Worm (Caenorhabditis elegans) whole organism, L2 larva: ENCODE data around the gene clp-2.

Source experiments
- C34F6.9 ChIP-seq: fragments of 150-350 bp; optimal IDR thresholded peaks from 2 replicates; lab custom pipeline; 2014; ENCODE audit warnings: missing biosample characterization, missing genetic modification characterization
- F13H6.1 ChIP-seq: sonication (generic microtip); optimal IDR thresholded peaks from 2 replicates; lab custom pipeline; 2016; ENCODE audit warnings: missing genetic modification characterization, missing compliant biosample characterization
- ZK546.5 ChIP-seq: sonication (generic microtip); optimal IDR thresholded peaks from 2 replicates; lab custom pipeline; 2017; ENCODE audit warnings: missing biosample characterization, missing genetic modification characterization
- alr-1 ChIP-seq: fragments of 150-350 bp; optimal IDR thresholded peaks from 2 replicates; lab custom pipeline; 2014; ENCODE audit warnings: missing biosample characterization, missing genetic modification characterization
- ama-1 ChIP-seq: fragments of 150-350 bp; optimal IDR thresholded peaks from 2 replicates; lab custom pipeline; 2018; ENCODE audit warnings: inconsistent platforms
- crh-2 ChIP-seq: sonication (generic microtip); optimal IDR thresholded peaks from 2 replicates; lab custom pipeline; 2017; ENCODE audit warnings: missing biosample characterization, missing genetic modification characterization
- dmd-4 ChIP-seq: sonication (generic microtip); optimal IDR thresholded peaks from 2 replicates; lab custom pipeline; 2017; ENCODE audit warnings: missing biosample characterization, missing genetic modification characterization
- elt-1 ChIP-seq: fragments of 150-350 bp; optimal IDR thresholded peaks from 2 replicates; lab custom pipeline; 2014; ENCODE audit warnings: missing biosample characterization, missing genetic modification characterization
- elt-3 ChIP-seq: sonication (generic microtip); optimal IDR thresholded peaks from 2 replicates; lab custom pipeline; 2017; ENCODE audit warnings: missing biosample characterization, missing genetic modification characterization
- gmeb-1 ChIP-seq: fragments of 150-350 bp; optimal IDR thresholded peaks from 2 replicates; lab custom pipeline; 2014; ENCODE audit warnings: missing biosample characterization, missing genetic modification characterization
- lin-11 ChIP-seq: fragments of 150-350 bp; sonication (generic microtip); optimal IDR thresholded peaks from 2 replicates; lab custom pipeline; 2014; ENCODE audit warnings: missing biosample characterization, missing genetic modification characterization, inconsistent platforms, mixed read lengths
- lin-39 ChIP-seq: fragments of 150-350 bp; optimal IDR thresholded peaks from 2 replicates; lab custom pipeline; 2014; ENCODE audit warnings: missing biosample characterization, missing genetic modification reagents, missing genetic modification characterization
- lsy-2 ChIP-seq, 2 experiments: fragments of 150-350 bp in 1 of 2; sonication (generic microtip) in 1 of 2; optimal IDR thresholded peaks; 2 replicates each; lab custom pipeline; 2014 to 2017; ENCODE audit warnings: missing biosample characterization in 2 of 2, missing genetic modification characterization in 2 of 2
- mab-5 ChIP-seq: fragments of 150-350 bp; optimal IDR thresholded peaks from 2 replicates; lab custom pipeline; 2014; ENCODE audit warnings: missing biosample characterization, missing genetic modification characterization
- mbf-1 ChIP-seq: sonication (generic microtip); optimal IDR thresholded peaks from 2 replicates; lab custom pipeline; 2017; ENCODE audit warnings: missing biosample characterization, missing genetic modification characterization
- mdl-1 ChIP-seq, 2 experiments: fragments of 150-350 bp in 1 of 2; sonication (generic microtip) in 1 of 2; optimal IDR thresholded peaks; 2 replicates each; lab custom pipeline; 2017; ENCODE audit warnings: missing biosample characterization in 2 of 2, missing genetic modification characterization in 2 of 2
- nhr-10 ChIP-seq: sonication (generic microtip); optimal IDR thresholded peaks from 2 replicates; lab custom pipeline; 2017; ENCODE audit warnings: missing biosample characterization, missing genetic modification characterization
- nhr-11 ChIP-seq: fragments of 150-350 bp; optimal IDR thresholded peaks from 2 replicates; lab custom pipeline; 2014; ENCODE audit warnings: missing biosample characterization, missing genetic modification characterization
- nhr-12 ChIP-seq: fragments of 150-350 bp; optimal IDR thresholded peaks from 2 replicates; lab custom pipeline; 2014; ENCODE audit warnings: missing biosample characterization, missing genetic modification characterization
- nhr-129 ChIP-seq: fragments of 150-350 bp; optimal IDR thresholded peaks from 2 replicates; lab custom pipeline; 2014; ENCODE audit warnings: missing biosample characterization, missing genetic modification characterization
- nhr-21 ChIP-seq: fragments of 150-350 bp; optimal IDR thresholded peaks from 2 replicates; lab custom pipeline; 2014; ENCODE audit warnings: missing biosample characterization, missing genetic modification characterization
- nhr-23 ChIP-seq: fragments of 150-350 bp; optimal IDR thresholded peaks from 2 replicates; lab custom pipeline; 2014; ENCODE audit warnings: missing biosample characterization, missing genetic modification reagents, missing genetic modification characterization
- nhr-237 ChIP-seq: fragments of 150-350 bp; optimal IDR thresholded peaks from 2 replicates; lab custom pipeline; 2014; ENCODE audit warnings: missing biosample characterization, missing genetic modification characterization
- nhr-25 ChIP-seq: fragments of 150-350 bp; sonication (generic microtip); optimal IDR thresholded peaks from 3 replicates; lab custom pipeline; 2014; ENCODE audit warnings: missing biosample characterization, missing genetic modification characterization
- nhr-6 ChIP-seq: fragments of 150-350 bp; optimal IDR thresholded peaks from 2 replicates; lab custom pipeline; 2014; ENCODE audit warnings: missing biosample characterization, missing genetic modification characterization
- nhr-77 ChIP-seq: fragments of 150-350 bp; optimal IDR thresholded peaks from 2 replicates; lab custom pipeline; 2014; ENCODE audit warnings: missing biosample characterization, missing genetic modification characterization
- peb-1 ChIP-seq: fragments of 150-350 bp; optimal IDR thresholded peaks from 2 replicates; lab custom pipeline; 2014; ENCODE audit warnings: missing biosample characterization, missing genetic modification characterization
- skn-1 ChIP-seq: sonication (generic microtip); optimal IDR thresholded peaks from 2 replicates; lab custom pipeline; 2017; ENCODE audit warnings: missing biosample characterization, missing genetic modification characterization
- sma-9 ChIP-seq, 2 experiments: fragments of 150-350 bp in 1 of 2; sonication (generic microtip) in 1 of 2; optimal IDR thresholded peaks; 2 replicates each; lab custom pipeline; 2014 to 2016; ENCODE audit warnings: missing genetic modification characterization in 2 of 2, mild to moderate bottlenecking in 1 of 2, missing biosample characterization in 1 of 2, missing compliant biosample characterization in 1 of 2, missing genetic modification reagents in 1 of 2, moderate library complexity in 1 of 2
- unc-39 ChIP-seq: fragments of 150-350 bp; optimal IDR thresholded peaks from 2 replicates; lab custom pipeline; 2014; ENCODE audit warnings: missing biosample characterization, missing genetic modification characterization
- unc-55 ChIP-seq: fragments of 150-350 bp; sonication (generic microtip); optimal IDR thresholded peaks from 3 replicates; lab custom pipeline; 2014; ENCODE audit warnings: missing biosample characterization, missing genetic modification reagents, missing genetic modification characterization
- zag-1 ChIP-seq: fragments of 150-350 bp; optimal IDR thresholded peaks from 2 replicates; lab custom pipeline; 2014; ENCODE audit warnings: missing biosample characterization, missing genetic modification characterization
- ztf-1 ChIP-seq: fragments of 200-800 bp; sonication (Bioruptor generic); conservative IDR thresholded peaks from 2 replicates; pipeline ENCODE4 v1.3.6; 2022; ENCODE audit warnings: missing genetic modification characterization, missing compliant biosample characterization
- ztf-11 ChIP-seq: sonication (generic microtip); optimal IDR thresholded peaks from 2 replicates; lab custom pipeline; 2017; ENCODE audit warnings: missing biosample characterization, missing genetic modification characterization
- ztf-4 ChIP-seq: fragments of 150-350 bp; optimal IDR thresholded peaks from 2 replicates; lab custom pipeline; 2014; ENCODE audit warnings: missing biosample characterization, missing genetic modification characterization

clp-2 gene

DNA sequence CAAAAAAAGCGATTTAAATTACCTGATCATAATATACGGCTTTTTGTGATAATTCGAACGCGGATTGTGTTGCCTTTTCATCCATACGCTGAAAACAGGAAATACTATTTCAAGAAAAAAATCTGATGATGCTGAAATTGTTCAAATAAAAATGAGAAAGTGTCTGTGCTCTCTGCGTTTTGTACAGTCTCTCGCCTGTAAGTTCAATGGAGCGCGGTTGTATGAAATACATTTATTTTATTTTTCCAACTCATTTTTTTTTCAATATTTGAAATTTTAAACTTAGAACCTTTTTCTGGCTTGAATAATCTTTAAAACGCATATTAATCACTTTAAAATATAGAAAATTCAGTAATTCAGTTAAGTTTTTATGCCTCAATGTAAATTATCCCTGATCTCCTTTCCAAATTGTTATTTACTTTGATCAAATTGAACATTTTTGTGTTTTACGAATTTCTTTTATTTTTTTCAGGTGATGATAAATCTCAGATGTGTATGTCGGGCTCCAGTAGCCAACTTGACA lies at the start of gene clp-2, which contains the start of gene mrpl-16:
clp-2 (minus strand) TSS at position 94 of the 523 bp plus-strand sequence.
mrpl-16 (plus strand) TSS at position 473 of the 523 bp plus-strand sequence.
- TF ChIP-seq nhr-21 (tag; lab: Kevin White, UChicago): no peak
- no peak for TF ChIP-seq nhr-25 (tag; lab: Kevin White, UChicago)
- TF ChIP-seq F13H6.1 (tag; lab: Kevin White, UChicago): no peak
- peak; percentile 59 for TF ChIP-seq unc-55 (GFP tag; lab: Kevin White, UChicago)
- peak; percentile 12 for TF ChIP-seq crh-2 (tag; lab: Kevin White, UChicago)
- TF ChIP-seq lsy-2 (tag; optimal IDR thresholded peaks at IDR 0.05; lab: Kevin White, UChicago): peak in 1 of 2 experiments; percentile 59
- TF ChIP-seq C34F6.9: peak; percentile 58

DNA sequence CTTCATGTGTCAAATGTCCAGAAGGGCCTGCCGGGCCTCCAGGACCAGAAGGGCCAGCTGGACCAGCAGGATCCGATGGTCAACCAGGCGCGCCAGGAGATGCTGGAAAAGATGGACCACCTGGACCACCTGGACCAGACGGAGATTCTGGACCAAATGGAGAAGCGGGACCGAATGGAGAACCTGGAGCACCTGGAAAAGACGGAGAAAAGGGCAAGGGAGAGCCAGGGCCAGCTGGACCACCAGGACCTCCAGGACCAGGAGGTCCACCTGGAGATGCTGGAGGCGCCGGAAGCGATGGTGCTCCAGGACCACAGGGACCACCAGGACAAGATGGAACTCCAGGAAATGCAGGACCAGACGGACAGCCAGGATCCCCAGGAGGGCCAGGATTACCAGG lies 44.8 kb upstream of the clp-2 start:
- TF ChIP-seq ztf-4 (tag; lab: Kevin White, UChicago) (no peak), lin-11 (tag; lab: Kevin White, UChicago) (no peak), ama-1 (lab: Kevin White, UChicago) (no peak), unc-39 (tag; lab: Kevin White, UChicago) (no peak), elt-1 (tag; lab: Kevin White, UChicago) (no peak), mab-5 (tag; lab: Kevin White, UChicago) (no peak), nhr-11 (tag; lab: Kevin White, UChicago) (no peak), nhr-77 (tag; lab: Kevin White, UChicago) (no peak), sma-9 (GFP tag; optimal IDR thresholded peaks at IDR 0.05; lab: Kevin White, UChicago) (no peak), sma-9 (tag; optimal IDR thresholded peaks at IDR 0.05; lab: Kevin White, UChicago) (no peak), dmd-4 (tag; lab: Kevin White, UChicago) (no peak), nhr-237 (no peak), F13H6.1 (tag; lab: Kevin White, UChicago) (no peak), mdl-1 (tag; optimal IDR thresholded peaks at IDR 0.05; lab: Kevin White, UChicago) (no peak), nhr-10 (no peak), skn-1 (tag; lab: Kevin White, UChicago) (no peak)

DNA sequence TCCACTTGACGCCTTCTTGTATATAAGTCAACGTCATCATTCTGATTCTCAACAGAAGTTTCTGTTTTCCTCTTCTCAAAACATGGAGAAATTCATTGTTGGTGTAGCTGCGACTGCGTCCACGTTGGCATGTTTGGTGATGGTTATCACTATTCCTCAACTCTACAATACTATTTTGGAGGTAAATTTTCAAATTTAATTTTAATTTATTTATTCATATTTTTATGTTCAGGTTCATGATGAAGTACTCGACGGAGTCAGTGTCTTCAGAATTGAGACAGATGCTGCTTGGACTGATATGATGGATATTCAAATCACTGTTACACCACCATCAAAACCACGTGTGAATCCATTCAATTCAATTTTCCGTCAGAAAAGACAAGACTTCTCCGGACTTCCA lies 44.3 kb upstream of the clp-2 start, which contains the start of gene col-89:
col-89 (plus strand) TSS at position 19 of the 400 bp plus-strand sequence.
- no peak for TF ChIP-seq F13H6.1 (tag; lab: Kevin White, UChicago)
- no peak for TF ChIP-seq C34F6.9
- no peak for TF ChIP-seq elt-3 (tag; lab: Kevin White, UChicago)
- TF ChIP-seq dmd-4 (tag; lab: Kevin White, UChicago): no peak
- TF ChIP-seq mab-5 (tag; lab: Kevin White, UChicago): no peak
- no peak for TF ChIP-seq sma-9 (GFP tag; optimal IDR thresholded peaks at IDR 0.05; lab: Kevin White, UChicago)
- TF ChIP-seq sma-9 (tag; optimal IDR thresholded peaks at IDR 0.05; lab: Kevin White, UChicago): no peak
- TF ChIP-seq nhr-10: no peak
- TF ChIP-seq mdl-1 (tag; optimal IDR thresholded peaks at IDR 0.05; lab: Kevin White, UChicago): no peak
- no peak for TF ChIP-seq nhr-11 (tag; lab: Kevin White, UChicago)
- TF ChIP-seq lin-11 (tag; lab: Kevin White, UChicago): no peak
- no peak for TF ChIP-seq nhr-77 (tag; lab: Kevin White, UChicago)
- no peak for TF ChIP-seq alr-1 (tag; lab: Kevin White, UChicago)
- no peak for TF ChIP-seq crh-2 (tag; lab: Kevin White, UChicago)
- no peak for TF ChIP-seq ztf-1
- no peak for TF ChIP-seq nhr-129 (tag; lab: Kevin White, UChicago)
- TF ChIP-seq ztf-11: no peak
- no peak for TF ChIP-seq ZK546.5 (tag; lab: Kevin White, UChicago)
- no peak for TF ChIP-seq nhr-23 (tag; lab: Kevin White, UChicago)
- no peak for TF ChIP-seq gmeb-1 (tag; lab: Kevin White, UChicago)
- TF ChIP-seq lin-39 (tag; lab: Kevin White, UChicago): no peak

DNA sequence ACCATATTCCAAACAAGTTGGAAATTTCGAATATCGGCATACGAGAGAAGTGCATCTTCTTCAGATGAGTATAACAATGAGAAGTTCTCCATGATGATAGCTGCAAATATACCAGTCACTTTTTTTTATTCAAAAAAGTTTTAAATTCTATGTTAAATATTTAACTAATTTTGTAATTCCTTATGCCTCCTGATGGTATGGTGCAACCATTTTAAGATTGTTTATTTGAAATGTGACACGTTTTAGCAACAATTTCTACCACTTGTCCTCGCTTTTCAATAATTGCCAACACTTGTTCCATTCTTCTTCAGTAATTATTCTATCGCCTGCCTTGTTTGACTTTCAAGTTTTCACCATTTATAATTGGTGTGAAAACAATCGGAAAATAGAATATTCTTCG lies 42.1 kb upstream of the clp-2 start, which contains the start of gene F17C8.6:
F17C8.6 (minus strand) TSS at position 101 of the 400 bp plus-strand sequence.
- TF ChIP-seq sma-9 (GFP tag; optimal IDR thresholded peaks at IDR 0.05; lab: Kevin White, UChicago) (no peak), sma-9 (tag; optimal IDR thresholded peaks at IDR 0.05; lab: Kevin White, UChicago) (no peak), nhr-6 (tag; lab: Kevin White, UChicago) (no peak), nhr-12 (tag; lab: Kevin White, UChicago) (no peak), peb-1 (tag; lab: Kevin White, UChicago) (no peak), zag-1 (tag; lab: Kevin White, UChicago) (no peak), ztf-4 (tag; lab: Kevin White, UChicago) (no peak), mbf-1 (tag; lab: Kevin White, UChicago) (no peak)
